Worm (Caenorhabditis elegans) whole organism, mixed stage, embryonic: ENCODE data around the gene irld-39.

Experiments used
- elt-1 ChIP-seq: sonication (generic microtip); optimal IDR thresholded peaks from 2 replicates; lab custom pipeline; 2017; ENCODE audit warnings: missing genetic modification characterization, mild to moderate bottlenecking, missing compliant biosample characterization, antibody characterized with exemption, moderate library complexity, borderline replicate concordance; ENCODE audit not compliant: insufficient read depth
- elt-3 ChIP-seq: fragments of 150-350 bp; optimal IDR thresholded peaks from 2 replicates; lab custom pipeline; 2014; ENCODE audit warnings: missing biosample characterization, missing genetic modification characterization
- lin-13 ChIP-seq: fragments of 150-350 bp; optimal IDR thresholded peaks from 2 replicates; lab custom pipeline; 2014; ENCODE audit warnings: missing biosample characterization, missing genetic modification characterization
- lin-32 ChIP-seq: fragments of 200-800 bp; sonication (Bioruptor generic); optimal IDR thresholded peaks from 2 replicates; lab custom pipeline; 2018; ENCODE audit warnings: mild to moderate bottlenecking, missing genetic modification characterization, missing compliant biosample characterization
- lsy-2 ChIP-seq: fragments of 150-350 bp; optimal IDR thresholded peaks from 2 replicates; lab custom pipeline; 2014; ENCODE audit warnings: missing biosample characterization, missing genetic modification characterization
- mep-1 ChIP-seq: fragments of 150-350 bp; optimal IDR thresholded peaks from 2 replicates; lab custom pipeline; 2017; ENCODE audit warnings: missing biosample characterization, missing genetic modification reagents, missing genetic modification characterization, inconsistent platforms
- nhr-12 ChIP-seq: fragments of 150-350 bp; optimal IDR thresholded peaks from 2 replicates; lab custom pipeline; 2014; ENCODE audit warnings: missing biosample characterization, missing genetic modification characterization
- nhr-2 ChIP-seq: fragments of 150-350 bp; optimal IDR thresholded peaks from 2 replicates; lab custom pipeline; 2014; ENCODE audit warnings: missing biosample characterization, missing genetic modification characterization
- nhr-76 ChIP-seq: sonication (generic microtip); optimal IDR thresholded peaks from 2 replicates; lab custom pipeline; 2017; ENCODE audit warnings: missing biosample characterization, missing genetic modification characterization
- pha-4 ChIP-seq: fragments of 150-350 bp; optimal IDR thresholded peaks from 2 replicates; lab custom pipeline; 2018; ENCODE audit warnings: missing biosample characterization, missing genetic modification reagents, missing genetic modification characterization
- unc-39 ChIP-seq: fragments of 150-350 bp; optimal IDR thresholded peaks from 2 replicates; lab custom pipeline; 2014; ENCODE audit warnings: missing biosample characterization, missing genetic modification characterization
- unc-62 ChIP-seq: fragments of 150-350 bp; optimal IDR thresholded peaks from 2 replicates; lab custom pipeline; 2014; ENCODE audit warnings: missing biosample characterization, missing genetic modification reagents, missing genetic modification characterization
- ztf-11 ChIP-seq: fragments of 150-350 bp; optimal IDR thresholded peaks from 2 replicates; lab custom pipeline; 2014; ENCODE audit warnings: missing biosample characterization, missing genetic modification characterization

DNA sequence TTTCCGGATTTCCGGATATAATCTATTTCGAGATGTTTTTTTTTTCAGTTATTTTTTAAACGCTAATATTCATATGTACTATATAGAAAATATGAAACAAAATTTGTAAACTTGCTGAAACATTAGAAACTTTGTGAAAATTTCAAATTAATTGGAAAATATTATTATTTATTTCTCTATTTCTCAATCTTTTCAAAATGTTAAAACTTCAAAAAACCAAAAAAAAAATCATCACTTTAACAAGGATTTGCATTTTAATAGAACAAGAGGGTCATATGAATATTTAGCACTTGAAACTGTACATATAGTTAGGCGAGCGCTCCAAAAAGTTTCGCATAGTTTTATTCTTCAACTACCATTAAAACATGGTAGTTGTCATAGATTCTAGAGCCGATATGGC lies 36.2 kb upstream of the irld-39 start, which contains the start of gene Y7A9A.1:
- TF ChIP-seq lin-32 (GFP tag; lab: Kevin White, UChicago) = no peak
- no peak for TF ChIP-seq lsy-2 (tag; lab: Kevin White, UChicago)
- no peak for TF ChIP-seq unc-39
- no peak for TF ChIP-seq nhr-2 (tag; lab: Kevin White, UChicago)
- TF ChIP-seq unc-62 = no peak
- TF ChIP-seq lin-13 (tag; lab: Kevin White, UChicago) = no peak
- TF ChIP-seq ztf-11 (tag; lab: Kevin White, UChicago) = no peak
- no peak for TF ChIP-seq elt-1 (tag; lab: Kevin White, UChicago)
- no peak for TF ChIP-seq mep-1 (tag; lab: Kevin White, UChicago)
- TF ChIP-seq nhr-76 = no peak
- TF ChIP-seq elt-3 = no peak
- TF ChIP-seq pha-4 (tag; lab: Kevin White, UChicago) = no peak
- TF ChIP-seq nhr-12 (tag; lab: Kevin White, UChicago) = no peak
